Worm (Caenorhabditis elegans) whole organism, young adult: ENCODE measurements around the gene scp-1.

Experiments used
- B0261.1 ChIP-seq: sonication (generic microtip); optimal IDR thresholded peaks from 2 replicates; lab custom pipeline; 2016; ENCODE audit warnings: mild to moderate bottlenecking, missing genetic modification characterization, moderate library complexity, missing compliant biosample characterization
- F23B12.7 ChIP-seq: sonication (generic microtip); optimal IDR thresholded peaks from 2 replicates; lab custom pipeline; 2017; ENCODE audit warnings: missing genetic modification characterization, mild to moderate bottlenecking, missing compliant biosample characterization, antibody characterized with exemption, moderate library complexity; ENCODE audit not compliant: insufficient read depth
- Y56A3A.18 ChIP-seq: fragments of 200-800 bp; sonication (Bioruptor generic); IDR thresholded peaks from 2 replicates; pipeline ENCODE4 v1.3.6; 2022; ENCODE audit warnings: missing genetic modification reagents, missing genetic modification characterization, missing compliant biosample characterization
- Y79H2A.3 ChIP-seq: fragments of 200-800 bp; sonication (Bioruptor generic); conservative IDR thresholded peaks from 2 replicates; pipeline ENCODE4 v1.3.6; 2022; ENCODE audit warnings: missing genetic modification reagents, missing genetic modification characterization, missing compliant biosample characterization
- Y95B8A.8 ChIP-seq: fragments of 200-800 bp; sonication (Bioruptor generic); IDR thresholded peaks from 2 replicates; pipeline ENCODE4 v1.3.6; 2022; ENCODE audit warnings: missing genetic modification reagents, missing genetic modification characterization, missing compliant biosample characterization
- ZK185.1 ChIP-seq: sonication (generic microtip); optimal IDR thresholded peaks from 2 replicates; lab custom pipeline; 2016; ENCODE audit warnings: mild to moderate bottlenecking, missing genetic modification characterization, missing compliant biosample characterization; ENCODE audit not compliant: poor library complexity, severe bottlenecking
- aptf-3 ChIP-seq: fragments of 200-800 bp; sonication (Bioruptor generic); IDR thresholded peaks from 2 replicates; pipeline ENCODE4 v1.3.6; 2022; ENCODE audit warnings: missing genetic modification characterization, missing compliant biosample characterization
- cebp-1 ChIP-seq, 2 experiments: fragments of 200-800 bp in 1 of 2; sonication (Bioruptor generic) in 1 of 2; sonication (generic microtip) in 1 of 2; IDR thresholded peaks in 1 of 2; optimal IDR thresholded peaks in 1 of 2; 2 replicates each; pipeline versions ENCODE4 v1.3.6 to Lab custom; 2017 to 2022; ENCODE audit warnings: missing compliant biosample characterization in 2 of 2, missing genetic modification characterization in 2 of 2, mild to moderate bottlenecking in 1 of 2, missing genetic modification reagents in 1 of 2, moderate library complexity in 1 of 2
- ceh-79 ChIP-seq: sonication (generic microtip); optimal IDR thresholded peaks from 2 replicates; lab custom pipeline; 2017; ENCODE audit warnings: mild to moderate bottlenecking, missing genetic modification characterization, missing compliant biosample characterization
- ceh-91 ChIP-seq: fragments of 200-800 bp; sonication (Bioruptor generic); IDR thresholded peaks from 2 replicates; pipeline ENCODE4 v1.3.6; 2022; ENCODE audit warnings: missing genetic modification reagents, missing genetic modification characterization, missing compliant biosample characterization
- dox-1 ChIP-seq: fragments of 200-800 bp; sonication (Bioruptor generic); IDR thresholded peaks from 2 replicates; pipeline ENCODE4 v1.3.6; 2022; ENCODE audit warnings: missing genetic modification reagents, missing genetic modification characterization, missing compliant biosample characterization
- egl-44 ChIP-seq: fragments of 200-800 bp; sonication (Bioruptor generic); IDR thresholded peaks from 2 replicates; pipeline ENCODE4 v1.3.6; 2022; ENCODE audit warnings: missing genetic modification reagents, missing genetic modification characterization, missing compliant biosample characterization
- hlh-12 ChIP-seq: sonication (generic microtip); optimal IDR thresholded peaks from 2 replicates; lab custom pipeline; 2016; ENCODE audit warnings: missing genetic modification characterization, missing compliant biosample characterization
- hsf-1 ChIP-seq: fragments of 200-800 bp; sonication (Bioruptor generic); IDR thresholded peaks from 2 replicates; pipeline ENCODE4 v1.3.6; 2022; ENCODE audit warnings: missing genetic modification reagents, missing genetic modification characterization, missing compliant biosample characterization
- let-526 ChIP-seq: fragments of 200-800 bp; sonication (Bioruptor generic); IDR thresholded peaks from 2 replicates; pipeline ENCODE4 v1.3.6; 2022; ENCODE audit warnings: missing genetic modification reagents, missing genetic modification characterization, missing compliant biosample characterization
- lin-26 ChIP-seq: fragments of 200-800 bp; sonication (Bioruptor generic); IDR thresholded peaks from 2 replicates; pipeline ENCODE4 v1.3.6; 2022; ENCODE audit warnings: missing genetic modification reagents, missing genetic modification characterization, missing compliant biosample characterization
- lsy-27 ChIP-seq: sonication (generic microtip); optimal IDR thresholded peaks from 2 replicates; lab custom pipeline; 2017; ENCODE audit warnings: missing genetic modification characterization, mild to moderate bottlenecking, missing compliant biosample characterization, antibody characterized with exemption, missing genotype, borderline replicate concordance; ENCODE audit not compliant: insufficient read depth
- madf-8 ChIP-seq: fragments of 200-800 bp; sonication (Bioruptor generic); conservative IDR thresholded peaks from 2 replicates; pipeline ENCODE4 v1.3.6; 2022; ENCODE audit warnings: missing genetic modification reagents, missing genetic modification characterization, missing compliant biosample characterization
- mcd-1 ChIP-seq: fragments of 200-800 bp; sonication (Bioruptor generic); IDR thresholded peaks from 2 replicates; pipeline ENCODE4 v1.3.6; 2022; ENCODE audit warnings: missing genetic modification reagents, missing genetic modification characterization, missing compliant biosample characterization
- mel-28 ChIP-seq: sonication (generic microtip); optimal IDR thresholded peaks from 2 replicates; lab custom pipeline; 2016; ENCODE audit warnings: borderline replicate concordance, mild to moderate bottlenecking, missing genetic modification characterization, missing compliant biosample characterization
- nfya-2 ChIP-seq: fragments of 200-800 bp; sonication (Bioruptor generic); IDR thresholded peaks from 2 replicates; pipeline ENCODE4 v1.3.6; 2022; ENCODE audit warnings: missing genetic modification reagents, missing genetic modification characterization, missing compliant biosample characterization
- nfyb-1 ChIP-seq: fragments of 200-800 bp; sonication (Bioruptor generic); IDR thresholded peaks from 2 replicates; pipeline ENCODE4 v1.3.6; 2022; ENCODE audit warnings: missing genetic modification reagents, missing genetic modification characterization, missing compliant biosample characterization
- nhr-120 ChIP-seq: fragments of 200-800 bp; sonication (Bioruptor generic); IDR thresholded peaks from 2 replicates; pipeline ENCODE4 v1.3.6; 2022; ENCODE audit warnings: missing genetic modification characterization, missing compliant biosample characterization
- pbrm-1 ChIP-seq: fragments of 200-800 bp; sonication (Bioruptor generic); IDR thresholded peaks from 2 replicates; pipeline ENCODE4 v1.3.6; 2022; ENCODE audit warnings: missing genetic modification reagents, missing genetic modification characterization, missing compliant biosample characterization
- pha-4 ChIP-seq: fragments of 150-350 bp; sonication (generic microtip); optimal IDR thresholded peaks from 2 replicates; lab custom pipeline; 2014; ENCODE audit warnings: missing biosample characterization, missing genetic modification reagents, missing genetic modification characterization
- rec-8 ChIP-seq, 2 experiments: sonication (generic microtip); optimal IDR thresholded peaks; 2 replicates each; lab custom pipeline; 2016; ENCODE audit warnings: mild to moderate bottlenecking in 2 of 2, missing genetic modification characterization in 2 of 2, missing genetic modification reagents in 2 of 2, missing genotype in 2 of 2, missing biosample characterization in 1 of 2, missing compliant biosample characterization in 1 of 2, moderate library complexity in 1 of 2
- rpc-1 ChIP-seq, 2 experiments: fragments of 150-350 bp in 1 of 2; sonication (generic microtip) in 1 of 2; optimal IDR thresholded peaks; 2 replicates each; lab custom pipeline; 2014 to 2018; ENCODE audit warnings: missing biosample characterization in 1 of 2, missing genetic modification characterization in 1 of 2, missing genetic modification reagents in 1 of 2, missing genotype in 1 of 2
- sdz-38 ChIP-seq: sonication (generic microtip); optimal IDR thresholded peaks from 2 replicates; lab custom pipeline; 2016; ENCODE audit warnings: missing genotype, missing genetic modification characterization, missing compliant biosample characterization
- sea-2 ChIP-seq: fragments of 200-800 bp; sonication (Bioruptor generic); IDR thresholded peaks from 2 replicates; pipeline ENCODE4 v1.3.6; 2022; ENCODE audit warnings: missing genetic modification characterization, missing compliant biosample characterization
- snpc-1.3 ChIP-seq: sonication (generic microtip); optimal IDR thresholded peaks from 2 replicates; lab custom pipeline; 2017; ENCODE audit warnings: missing genetic modification characterization, mild to moderate bottlenecking, missing compliant biosample characterization, antibody characterized with exemption, moderate library complexity, missing genotype, missing genetic modification reagents; ENCODE audit not compliant: insufficient read depth
- tbx-9 ChIP-seq: sonication (generic microtip); optimal IDR thresholded peaks from 2 replicates; lab custom pipeline; 2016; ENCODE audit warnings: borderline replicate concordance, missing genetic modification characterization, inconsistent platforms, missing compliant biosample characterization
- zim-3 ChIP-seq: sonication (generic microtip); optimal IDR thresholded peaks from 2 replicates; lab custom pipeline; 2017; ENCODE audit warnings: mild to moderate bottlenecking, missing genetic modification characterization, moderate library complexity, missing compliant biosample characterization
- ztf-18 ChIP-seq: sonication (generic microtip); optimal IDR thresholded peaks from 2 replicates; lab custom pipeline; 2016; ENCODE audit warnings: missing genotype, mild to moderate bottlenecking, missing genetic modification characterization, missing compliant biosample characterization
- ztf-26 ChIP-seq: sonication (generic microtip); optimal IDR thresholded peaks from 2 replicates; lab custom pipeline; 2017; ENCODE audit warnings: missing genetic modification characterization, missing compliant biosample characterization

scp-1 gene

DNA sequence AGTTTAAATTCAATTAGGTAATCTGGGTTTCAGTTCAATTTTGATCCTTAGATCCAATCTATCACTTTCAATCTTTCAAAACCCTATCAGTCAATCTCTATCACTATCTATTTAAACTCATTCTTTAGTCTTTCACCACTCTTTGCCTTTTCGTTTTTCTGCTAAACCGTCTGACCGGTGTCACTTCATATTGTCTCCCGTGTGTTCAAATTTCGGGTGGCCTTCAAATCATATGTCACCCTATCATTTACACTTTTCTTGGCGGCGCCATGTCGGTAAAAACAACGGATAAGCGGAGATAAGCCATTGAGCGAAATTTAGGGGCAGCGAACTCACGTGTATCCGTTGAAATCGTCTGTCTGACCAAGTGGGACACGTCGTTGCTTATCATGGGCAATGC, 10.1 kb downstream of the scp-1 start:
- no peak for TF ChIP-seq pha-4 (tag; lab: Kevin White, UChicago)
- TF ChIP-seq B0261.1 (tag; lab: Kevin White, UChicago): no peak
- no peak for TF ChIP-seq egl-44
- no peak for TF ChIP-seq mel-28
- no peak for TF ChIP-seq let-526
- TF ChIP-seq aptf-3 (GFP tag; lab: Robert Waterston, UW): no peak
- no peak for TF ChIP-seq ZK185.1 (tag; lab: Kevin White, UChicago)
- TF ChIP-seq tbx-9 (tag; lab: Kevin White, UChicago): no peak

DNA sequence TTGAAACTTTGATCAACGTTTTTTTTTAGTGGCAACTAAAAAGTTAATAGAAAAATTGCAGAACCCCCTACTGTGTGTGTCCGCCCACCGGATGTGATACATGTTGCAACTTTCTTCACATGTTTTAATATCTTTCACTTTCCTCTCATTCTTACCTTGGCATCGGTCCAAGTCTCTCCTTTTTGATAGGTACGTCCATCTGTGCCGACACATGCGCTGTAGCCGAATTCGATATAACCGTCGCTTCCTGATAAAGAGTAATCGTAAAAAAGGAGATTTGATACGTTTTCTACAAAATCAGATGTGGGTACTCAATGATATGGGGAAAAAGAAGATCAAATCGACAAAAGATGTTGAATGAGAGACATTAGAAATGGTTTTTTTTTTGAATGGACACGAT, 11.3 kb downstream of the scp-1 start:
- TF ChIP-seq sea-2 (GFP tag; lab: Robert Waterston, UW) (no peak), rec-8 (tag; optimal IDR thresholded peaks at IDR 0.05; lab: Kevin White, UChicago) (no peak), hlh-12 (tag; lab: Kevin White, UChicago) (no peak), Y56A3A.18 (GFP tag; lab: Robert Waterston, UW) (no peak), ceh-91 (GFP tag; lab: Robert Waterston, UW) (no peak), hsf-1 (GFP tag; lab: Robert Waterston, UW) (no peak), sdz-38 (tag; lab: Kevin White, UChicago) (no peak), madf-8 (no peak)

ce11 chrII:9345794-9346193, 12.0 kb downstream of the scp-1 start:
- TF ChIP-seq nfyb-1: no peak
- TF ChIP-seq mel-28: no peak
- no peak for TF ChIP-seq F23B12.7 (tag; lab: Kevin White, UChicago)
- no peak for TF ChIP-seq zim-3 (tag; lab: Kevin White, UChicago)
- TF ChIP-seq mcd-1 (GFP tag; lab: Robert Waterston, UW): no peak
- TF ChIP-seq Y79H2A.3 (GFP tag; lab: Robert Waterston, UW): no peak
- TF ChIP-seq ztf-26: no peak
- no peak for TF ChIP-seq pbrm-1 (GFP tag; lab: Robert Waterston, UW)
- no peak for TF ChIP-seq Y95B8A.8 (GFP tag; lab: Robert Waterston, UW)
- no peak for TF ChIP-seq rpc-1 (optimal IDR thresholded peaks at IDR 0.05; lab: Kevin White, UChicago)
- no peak for TF ChIP-seq rpc-1 (tag; optimal IDR thresholded peaks at IDR 0.05; lab: Kevin White, UChicago)
- no peak for TF ChIP-seq Y56A3A.18 (GFP tag; lab: Robert Waterston, UW)
- no peak for TF ChIP-seq cebp-1 (GFP tag; IDR thresholded peaks at IDR 0.05; lab: Robert Waterston, UW)
- no peak for TF ChIP-seq cebp-1 (tag; optimal IDR thresholded peaks at IDR 0.05; lab: Kevin White, UChicago)
- TF ChIP-seq dox-1 (GFP tag; lab: Robert Waterston, UW): no peak
- no peak for TF ChIP-seq lsy-27 (tag; lab: Kevin White, UChicago)
- TF ChIP-seq ztf-18: no peak
- TF ChIP-seq nfya-2 (GFP tag; lab: Robert Waterston, UW): no peak
- no peak for TF ChIP-seq nhr-120 (GFP tag; lab: Robert Waterston, UW)
- no peak for TF ChIP-seq snpc-1.3

ce11 chrII:9346490-9346889, 12.7 kb downstream of the scp-1 start, which contains the start of gene F42A8.1:
Gene F42A8.1 (minus strand): TSS chrII:9346590.
- TF ChIP-seq lin-26 (GFP tag; lab: Robert Waterston, UW) (no peak), ceh-79 (tag; lab: Kevin White, UChicago) (no peak), nhr-120 (GFP tag; lab: Robert Waterston, UW) (no peak)
